Fruit fly (Drosophila melanogaster): Measurements from ENCODE around the gene CG31606.

Gene CG31606

DNA sequence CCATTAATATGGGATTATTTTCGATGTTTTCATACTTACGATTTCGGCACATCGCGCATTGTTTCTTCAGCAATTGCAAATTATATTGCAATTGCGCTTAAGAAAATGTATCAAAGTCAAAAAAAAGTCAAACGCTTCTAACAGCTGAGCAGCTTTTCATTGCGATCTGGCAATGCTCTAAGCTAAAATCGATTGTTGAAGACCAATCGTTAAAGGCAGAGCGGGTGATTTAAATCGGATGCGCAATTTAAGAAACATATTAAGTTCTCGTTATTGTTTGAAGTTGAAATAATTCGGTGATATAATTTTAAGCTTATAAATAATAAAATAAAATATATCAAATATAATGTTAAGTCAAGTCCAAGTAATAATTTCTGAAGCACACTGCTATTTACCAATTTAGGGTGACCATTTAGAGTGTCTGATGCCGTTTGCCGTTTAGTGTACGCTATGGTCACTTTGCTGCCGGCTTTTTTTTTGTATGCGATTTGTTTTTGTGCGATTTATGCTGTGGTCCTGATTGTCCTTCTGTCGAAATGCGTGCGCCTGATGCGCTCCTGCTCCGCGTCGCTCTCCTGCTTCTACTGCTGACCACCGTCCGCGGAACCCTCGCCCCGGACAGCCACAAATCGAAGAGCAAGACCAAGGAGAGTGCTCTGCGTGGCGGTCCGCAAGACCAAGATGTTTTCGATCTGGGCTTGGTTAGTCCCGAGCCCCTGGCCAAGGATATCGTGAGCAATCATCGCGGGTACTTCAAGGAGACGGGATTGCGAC, 49.5 kb downstream of the CG31606 start, which contains the start of the genes CG8475 and CG8460 (continued):
- TF ChIP-seq NC2α (GFP tag; optimal IDR thresholded peaks at IDR 0.05) (no peak), ERR (GFP tag; optimal IDR thresholded peaks at IDR 0.05) (peak; percentile 83), gfzf (GFP tag; optimal IDR thresholded peaks at IDR 0.05) (peak; percentile 54), cas (GFP tag; IDR thresholded peaks at IDR 0.05) (no peak), Bgb (GFP tag; IDR thresholded peaks at IDR 0.05; ENCODE audit: partially characterized antibody) (no peak), ranshi (GFP tag; IDR thresholded peaks at IDR 0.05) (peak; percentile 75), Ets65A (GFP tag) (peak; percentile 12), ro (GFP tag; IDR thresholded peaks at IDR 0.05) (no peak), Scr (GFP tag; IDR thresholded peaks at IDR 0.05; ENCODE audit: partially characterized antibody) (peak; percentile 41), CG34224 (GFP tag; IDR thresholded peaks at IDR 0.05; ENCODE audit: partially characterized antibody) (peak; percentile 57; the same call in 2 of the 3 replicates), CG3847 (GFP tag; IDR thresholded peaks at IDR 0.05) (0 out of 2 replicates have a peak, but pooled peaks have one; percentile 22), CG12104 (GFP tag; optimal IDR thresholded peaks at IDR 0.05) (no peak)

Measured in whole organism, embryonic.